Fruit fly (Drosophila melanogaster) whole organism, prepupa: ENCODE results near the gene Ir94b.

Source experiments
- CG11294 ChIP-seq: fragments of 200-800 bp; sonication (Bioruptor generic); IDR thresholded peaks from 2 replicates; pipeline ENCODE4 v1.3.6; 2022; ENCODE audit warnings: missing biosample characterization, missing genetic modification characterization
- Eip93F ChIP-seq: fragments of 200-800 bp; sonication (Bioruptor generic); optimal IDR thresholded peaks from 2 replicates; lab custom pipeline; 2016; ENCODE audit warnings: missing biosample characterization, mild to moderate bottlenecking, missing genetic modification characterization

- TF ChIP-seq CG11294, result peak; percentile 73
- no peak for TF ChIP-seq Eip93F
Observed at dm6 chr3R:22145425-22146411, 28.7 kb upstream of the Ir94b start.
